Worm (Caenorhabditis elegans): Measurements from ENCODE around the gene Y43F8B.29.
"Not testable (repeated sequence)": the region's sequence is repeated elsewhere in the genome, so short reads cannot be mapped to it uniquely, and the experiment has no call there.

The Y43F8B.29 gene

DNA sequence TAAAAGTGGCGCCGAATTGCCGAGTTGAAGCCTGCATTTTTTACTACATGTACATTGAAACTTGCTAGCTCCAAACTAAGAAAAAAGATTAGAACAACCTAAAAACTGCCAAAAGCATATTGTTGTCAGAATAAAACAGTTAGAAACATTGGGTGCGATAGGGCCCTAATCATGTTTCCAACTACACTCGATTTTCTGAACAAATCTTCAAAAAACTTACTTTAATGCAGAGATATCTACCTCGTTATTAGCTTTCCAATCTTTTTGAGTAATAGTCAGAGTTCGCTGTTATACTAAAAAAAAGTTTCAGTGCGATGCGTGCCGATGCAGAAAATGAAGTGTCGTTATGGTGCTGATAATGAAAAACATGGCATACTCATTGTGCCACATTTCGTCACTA lies 35.8 kb upstream of the Y43F8B.29 start, which contains the start of the genes Y43F8B.13 and Y43F8B.14:
Gene Y43F8B.13 (plus strand): TSS at position 301 of the 400 bp plus-strand sequence.
Gene Y43F8B.14 (minus strand): TSS at position 322 of the 400 bp plus-strand sequence.
- TF ChIP-seq dmd-6 (GFP tag; IDR thresholded peaks at IDR 0.05) (no peak), pqm-1 (tag; optimal IDR thresholded peaks at IDR 0.05) (peak; percentile 56), ceh-62 (tag; optimal IDR thresholded peaks at IDR 0.05) (no peak), zfp-2 (tag; optimal IDR thresholded peaks at IDR 0.05) (no peak), hif-1 (tag; optimal IDR thresholded peaks at IDR 0.05) (no peak), Y5F2A.4 (GFP tag; optimal IDR thresholded peaks at IDR 0.05) (no peak), daf-16 (GFP tag; optimal IDR thresholded peaks at IDR 0.05) (no peak), daf-16 (tag; optimal IDR thresholded peaks at IDR 0.05) (peak; percentile 35), ztf-11 (tag; optimal IDR thresholded peaks at IDR 0.05) (no peak), dpl-1 (GFP tag; optimal IDR thresholded peaks at IDR 0.05) (no peak), D1046.2 (GFP tag; IDR thresholded peaks at IDR 0.05) (no peak)

ce11 chrV:19457120-19457519 lies 34.3 kb upstream of the Y43F8B.29 start, which contains the start of gene Y43F8B.24:
Gene Y43F8B.24 (plus strand): TSS chrV:19457420.
- TF ChIP-seq nhr-6 (tag; optimal IDR thresholded peaks at IDR 0.05) (no peak), D1046.2 (GFP tag; IDR thresholded peaks at IDR 0.05) (no peak), nhr-111 (GFP tag; optimal IDR thresholded peaks at IDR 0.05) (no peak), daf-16 (GFP tag; optimal IDR thresholded peaks at IDR 0.05) (no peak), daf-16 (tag; optimal IDR thresholded peaks at IDR 0.05) (peak; percentile 17), hlh-11 (tag; optimal IDR thresholded peaks at IDR 0.05) (no peak), ZK337.2 (GFP tag; IDR thresholded peaks at IDR 0.05) (no peak), tra-1 (GFP tag; IDR thresholded peaks at IDR 0.05) (no peak), zip-2 (tag; optimal IDR thresholded peaks at IDR 0.05) (no peak), unc-62 (GFP tag; optimal IDR thresholded peaks at IDR 0.05 in 1 of 2) (peak in 1 of 2 experiments; percentile 7), unc-62 (tag; optimal IDR thresholded peaks at IDR 0.05) (no peak), daf-8 (GFP tag; IDR thresholded peaks at IDR 0.05) (no peak)

ce11 chrV:19459501-19459900 lies 31.9 kb upstream of the Y43F8B.29 start:
- TF ChIP-seq tra-1 (GFP tag; IDR thresholded peaks at IDR 0.05) (peak; percentile 26; the same call in 1 of the 2 replicates), daf-16 (tag; optimal IDR thresholded peaks at IDR 0.05) (peak; percentile 31), php-3 (GFP tag; IDR thresholded peaks at IDR 0.05) (peak; percentile 98)
- TF ChIP-seq daf-16 (GFP tag; optimal IDR thresholded peaks at IDR 0.05): not testable (repeated sequence)

DNA sequence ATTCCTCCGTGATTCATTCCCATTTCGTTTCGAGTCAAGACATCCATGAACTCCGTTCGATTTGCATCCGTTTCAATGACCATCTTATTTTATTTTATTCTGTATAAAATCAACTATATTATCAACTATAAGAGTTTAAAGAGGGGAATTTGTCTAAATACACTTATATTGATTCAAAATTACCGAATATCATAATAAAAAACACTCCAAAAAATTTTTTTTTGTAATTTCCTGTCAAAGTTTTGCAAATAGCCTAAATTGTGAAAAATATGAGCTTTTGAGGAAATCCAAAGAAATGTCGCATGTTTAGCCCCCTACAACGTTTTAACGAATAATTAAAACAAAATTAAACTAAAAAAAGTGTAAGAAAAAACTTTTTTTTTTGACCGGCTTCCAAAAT lies 29.4 kb upstream of the Y43F8B.29 start, which contains the start of gene Y43F8B.15:
Gene Y43F8B.15 (minus strand): TSS at position 101 of the 400 bp plus-strand sequence.
- no peak for TF ChIP-seq daf-12 (tag; optimal IDR thresholded peaks at IDR 0.05)
- no peak for TF ChIP-seq ztf-11 (tag; optimal IDR thresholded peaks at IDR 0.05)
- no peak for TF ChIP-seq lin-1 (GFP tag; IDR thresholded peaks at IDR 0.05)
- TF ChIP-seq ceh-44 (GFP tag; IDR thresholded peaks at IDR 0.05): no peak
- TF ChIP-seq nhr-41 (GFP tag; IDR thresholded peaks at IDR 0.05): no peak
- no peak for TF ChIP-seq fos-1 (tag; optimal IDR thresholded peaks at IDR 0.05)
- TF ChIP-seq spr-1 (tag; optimal IDR thresholded peaks at IDR 0.05): no peak

- no peak for TF ChIP-seq pqm-1 (tag; optimal IDR thresholded peaks at IDR 0.05)
- TF ChIP-seq daf-16 (GFP tag; optimal IDR thresholded peaks at IDR 0.05): no peak
- peak; percentile 2 for TF ChIP-seq daf-16 (tag; optimal IDR thresholded peaks at IDR 0.05)
- TF ChIP-seq ceh-44 (GFP tag; IDR thresholded peaks at IDR 0.05): no peak
- no peak for TF ChIP-seq madf-5 (GFP tag; IDR thresholded peaks at IDR 0.05)
- TF ChIP-seq madf-9 (GFP tag; conservative IDR thresholded peaks at IDR 0.05): no peak
- no peak for TF ChIP-seq mdt-29 (GFP tag; IDR thresholded peaks at IDR 0.05)
Observed at ce11 chrV:19462612-19463011, 28.8 kb upstream of the Y43F8B.29 start, which contains the start of gene Y43F8B.25. Gene Y43F8B.25 (plus strand): TSS chrV:19462912.

DNA sequence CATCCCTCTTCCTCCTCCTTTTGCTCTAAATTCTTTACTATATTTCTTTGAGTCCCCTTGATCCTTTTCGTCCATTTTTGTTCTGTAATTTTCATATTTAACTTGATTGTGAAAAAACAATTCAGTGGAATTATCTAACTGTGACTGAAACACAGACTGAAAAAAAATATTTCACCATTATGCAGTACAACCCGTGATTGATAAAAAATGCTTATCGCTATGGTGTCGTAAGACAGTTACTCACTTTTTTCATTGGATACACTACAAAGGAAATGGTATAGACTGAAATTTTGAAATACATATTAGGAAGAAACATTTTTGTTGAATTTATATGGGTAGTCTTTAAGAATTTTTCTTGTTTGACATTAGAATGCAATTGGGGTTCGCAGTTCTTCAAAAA lies 23.8 kb upstream of the Y43F8B.29 start, which contains the start of gene Y43F8B.23:
Gene Y43F8B.23 (minus strand): TSS at position 75 of the 400 bp plus-strand sequence.
- TF ChIP-seq T20F7.1 (GFP tag; optimal IDR thresholded peaks at IDR 0.05): peak; percentile 11
- peak; percentile 91 for TF ChIP-seq nhr-28 (tag; optimal IDR thresholded peaks at IDR 0.05)
- peak; percentile 61 for TF ChIP-seq dve-1 (tag; optimal IDR thresholded peaks at IDR 0.05; ENCODE audit: insufficient read depth)
- no peak for TF ChIP-seq daf-12 (tag; optimal IDR thresholded peaks at IDR 0.05)
- no peak for TF ChIP-seq aly-2 (tag; optimal IDR thresholded peaks at IDR 0.05)
- TF ChIP-seq unc-62 (GFP tag; optimal IDR thresholded peaks at IDR 0.05 in 1 of 2): peak in 1 of 2 experiments; percentile 40
- TF ChIP-seq unc-62 (tag; optimal IDR thresholded peaks at IDR 0.05): no peak
- no peak for TF ChIP-seq vab-7 (GFP tag; IDR thresholded peaks at IDR 0.05)
- TF ChIP-seq unc-130 (GFP tag; optimal IDR thresholded peaks at IDR 0.05): no peak
- TF ChIP-seq nhr-77 (tag; optimal IDR thresholded peaks at IDR 0.05): peak; percentile 26
- peak; percentile 27 for TF ChIP-seq hlh-30 (tag; optimal IDR thresholded peaks at IDR 0.05; ENCODE audit: insufficient read depth)
- TF ChIP-seq pqm-1 (tag; optimal IDR thresholded peaks at IDR 0.05): peak; percentile 92
- TF ChIP-seq lin-38 (GFP tag; IDR thresholded peaks at IDR 0.05): no peak
- peak; percentile 56 for TF ChIP-seq dmd-6 (GFP tag; IDR thresholded peaks at IDR 0.05)
- no peak for TF ChIP-seq Y75B8A.6 (GFP tag; IDR thresholded peaks at IDR 0.05)
- TF ChIP-seq hlh-11 (tag; optimal IDR thresholded peaks at IDR 0.05): peak; percentile 24
- no peak for TF ChIP-seq daf-16 (GFP tag; optimal IDR thresholded peaks at IDR 0.05)
- TF ChIP-seq daf-16 (tag; optimal IDR thresholded peaks at IDR 0.05): peak; percentile 11
